Worm (Caenorhabditis elegans) whole organism, L3 larva: ENCODE data around the gene nfi-1.

Source experiments
- ceh-9 ChIP-seq: sonication (generic microtip); optimal IDR thresholded peaks from 2 replicates; lab custom pipeline; 2018; ENCODE audit warnings: missing biosample characterization, missing genetic modification characterization
- fkh-2 ChIP-seq: fragments of 150-350 bp; optimal IDR thresholded peaks from 2 replicates; lab custom pipeline; 2014; ENCODE audit warnings: missing biosample characterization, missing genetic modification reagents, missing genetic modification characterization
- nhr-11 ChIP-seq: fragments of 150-350 bp; optimal IDR thresholded peaks from 2 replicates; lab custom pipeline; 2014; ENCODE audit warnings: missing biosample characterization, missing genetic modification characterization
- nhr-12 ChIP-seq: fragments of 150-350 bp; optimal IDR thresholded peaks from 2 replicates; lab custom pipeline; 2014; ENCODE audit warnings: missing biosample characterization, missing genetic modification characterization
- nhr-23 ChIP-seq: fragments of 150-350 bp; optimal IDR thresholded peaks from 2 replicates; lab custom pipeline; 2014; ENCODE audit warnings: missing biosample characterization, missing genetic modification reagents, missing genetic modification characterization
- nhr-25 ChIP-seq: sonication (generic microtip); optimal IDR thresholded peaks from 2 replicates; lab custom pipeline; 2017; ENCODE audit warnings: missing biosample characterization, missing genetic modification characterization
- nhr-28 ChIP-seq: fragments of 150-350 bp; optimal IDR thresholded peaks from 2 replicates; lab custom pipeline; 2014; ENCODE audit warnings: missing biosample characterization, missing genetic modification characterization
- nhr-77 ChIP-seq: fragments of 150-350 bp; optimal IDR thresholded peaks from 2 replicates; lab custom pipeline; 2014; ENCODE audit warnings: missing biosample characterization, missing genetic modification characterization
- pha-4 ChIP-seq: fragments of 150-350 bp; optimal IDR thresholded peaks from 2 replicates; lab custom pipeline; 2014; ENCODE audit warnings: missing biosample characterization, missing genetic modification reagents, missing genetic modification characterization
- skn-1 ChIP-seq: fragments of 150-350 bp; optimal IDR thresholded peaks from 2 replicates; lab custom pipeline; 2014; ENCODE audit warnings: missing biosample characterization, missing genetic modification characterization
- snpc-4 ChIP-seq: fragments of 150-350 bp; optimal IDR thresholded peaks from 2 replicates; lab custom pipeline; 2014; ENCODE audit warnings: missing biosample characterization, missing genetic modification characterization
- zag-1 ChIP-seq: fragments of 150-350 bp; optimal IDR thresholded peaks from 2 replicates; lab custom pipeline; 2014; ENCODE audit warnings: missing biosample characterization, missing genetic modification characterization

DNA sequence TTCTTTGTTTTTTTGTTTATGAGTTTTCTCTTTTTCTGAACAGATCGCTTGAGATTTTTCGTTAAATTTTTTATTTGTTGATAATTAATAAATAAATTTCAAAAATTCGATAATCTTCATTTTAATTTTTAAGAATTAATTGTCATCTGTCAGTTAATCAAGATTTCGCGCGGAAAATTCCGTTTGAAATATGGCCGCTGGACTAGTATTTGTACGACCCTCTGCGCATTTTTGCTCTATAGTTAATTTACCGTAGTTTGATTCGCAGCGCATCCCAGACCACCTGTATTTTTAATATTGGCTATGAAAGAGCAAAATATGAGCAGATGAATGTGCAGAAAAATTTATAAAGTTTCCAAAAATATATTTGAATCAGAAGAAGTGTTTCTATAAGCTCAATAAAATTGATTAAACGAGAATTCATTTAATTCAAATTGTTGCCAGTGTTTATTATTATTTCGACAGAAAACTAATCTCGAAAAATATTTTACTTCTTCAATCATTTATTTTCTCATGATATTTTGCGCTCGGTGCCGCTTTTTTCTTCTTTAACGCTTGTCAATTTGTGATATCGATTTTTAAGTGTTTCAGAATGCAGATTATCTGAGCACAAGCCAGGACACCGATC lies at the start of gene nfi-1:
- TF ChIP-seq pha-4 (peak; percentile 81), skn-1 (tag; lab: Kevin White, UChicago) (no peak), nhr-25 (tag; lab: Kevin White, UChicago) (peak; percentile 22), zag-1 (tag; lab: Kevin White, UChicago) (no peak), nhr-77 (tag; lab: Kevin White, UChicago) (no peak), nhr-28 (tag; lab: Kevin White, UChicago) (no peak), fkh-2 (tag; lab: Kevin White, UChicago) (no peak), nhr-11 (tag; lab: Kevin White, UChicago) (no peak), snpc-4 (tag; lab: Kevin White, UChicago) (peak; percentile 66), nhr-23 (tag; lab: Kevin White, UChicago) (peak; percentile 13), nhr-12 (tag; lab: Kevin White, UChicago) (no peak), ceh-9 (no peak)
